Worm (Caenorhabditis elegans): ENCODE results near the gene elo-7.

Gene elo-7

ce11 chrIV:9485972-9486371 lies 43.8 kb upstream of the elo-7 start, which contains the start of gene sru-2 (continued):
- TF ChIP-seq mcd-1 (GFP tag; IDR thresholded peaks at IDR 0.05) (no peak), F33H1.4 (GFP tag; IDR thresholded peaks at IDR 0.05) (no peak), bed-1 (GFP tag; IDR thresholded peaks at IDR 0.05) (no peak)

DNA sequence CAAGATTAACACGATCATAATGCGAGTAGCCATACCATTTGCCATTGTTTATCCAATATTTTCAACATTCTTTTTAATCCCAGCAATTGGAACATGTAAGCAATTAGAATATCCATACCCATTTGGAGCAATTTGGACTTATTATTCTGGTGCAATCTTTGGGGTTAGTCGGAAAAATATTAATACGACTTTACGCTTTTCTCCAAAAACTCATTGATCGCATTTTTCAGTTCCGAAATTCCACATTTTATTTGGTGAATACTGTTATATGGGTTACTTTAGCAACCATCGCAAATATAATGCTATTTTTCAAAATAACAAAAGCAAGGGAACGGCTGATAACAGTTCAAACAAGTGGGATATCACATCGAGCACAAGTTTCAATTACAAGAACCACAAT lies 43.0 kb upstream of the elo-7 start:
- TF ChIP-seq hlh-26 (GFP tag; conservative IDR thresholded peaks at IDR 0.05) = no peak
- no peak for TF ChIP-seq repo-1 (tag; optimal IDR thresholded peaks at IDR 0.05)
- no peak for TF ChIP-seq K12H6.12 (tag; optimal IDR thresholded peaks at IDR 0.05)
- no peak for TF ChIP-seq ztf-3 (GFP tag; optimal IDR thresholded peaks at IDR 0.05)
- TF ChIP-seq mel-28 (tag; optimal IDR thresholded peaks at IDR 0.05; ENCODE audit: borderline replicate concordance) = no peak
- TF ChIP-seq T07F8.4 (tag; optimal IDR thresholded peaks at IDR 0.05) = no peak
- TF ChIP-seq hmg-20 (GFP tag; IDR thresholded peaks at IDR 0.05) = no peak
- TF ChIP-seq egrh-3 (GFP tag; IDR thresholded peaks at IDR 0.05) = no peak
- no peak for TF ChIP-seq F37B4.10 (GFP tag; IDR thresholded peaks at IDR 0.05)
- TF ChIP-seq dpl-1 (GFP tag; optimal IDR thresholded peaks at IDR 0.05) = no peak
- TF ChIP-seq tlf-1 (GFP tag; optimal IDR thresholded peaks at IDR 0.05) = no peak
- no peak for TF ChIP-seq B0019.2 (GFP tag; conservative IDR thresholded peaks at IDR 0.05)
- TF ChIP-seq somi-1 (GFP tag; optimal IDR thresholded peaks at IDR 0.05) = no peak
- TF ChIP-seq snpc-3.4 (tag; optimal IDR thresholded peaks at IDR 0.05) = no peak

DNA sequence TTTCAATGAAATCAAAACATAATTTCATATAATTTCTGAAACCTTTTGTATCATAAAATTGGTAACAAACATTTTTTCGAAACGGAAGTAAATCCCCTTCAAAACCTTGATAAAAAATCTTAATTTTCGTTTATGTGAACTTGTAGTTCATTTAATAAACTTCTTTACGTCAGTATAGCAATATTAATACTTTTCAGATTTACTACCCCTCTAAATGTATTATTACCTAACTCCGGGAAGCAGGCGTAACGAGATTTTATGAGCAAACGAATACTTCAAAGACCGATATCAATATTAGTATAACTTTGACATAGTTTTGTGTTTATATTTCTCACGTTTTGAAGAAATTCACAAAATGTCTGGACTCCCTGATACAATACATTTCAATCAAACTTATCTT lies 41.4 kb upstream of the elo-7 start, which contains the start of gene sru-1:
Gene sru-1 (plus strand): TSS at position 301 of the 400 bp plus-strand sequence.
- no peak for TF ChIP-seq attf-6 (GFP tag; IDR thresholded peaks at IDR 0.05)
- no peak for TF ChIP-seq lsl-1 (GFP tag; optimal IDR thresholded peaks at IDR 0.05)
- no peak for TF ChIP-seq F33H1.4 (GFP tag; IDR thresholded peaks at IDR 0.05)
- TF ChIP-seq sdz-38 (tag; optimal IDR thresholded peaks at IDR 0.05) = no peak
- no peak for TF ChIP-seq nhr-80 (tag; optimal IDR thresholded peaks at IDR 0.05)
- TF ChIP-seq repo-1 (tag; optimal IDR thresholded peaks at IDR 0.05) = no peak
- no peak for TF ChIP-seq hsf-1 (GFP tag; IDR thresholded peaks at IDR 0.05)

- TF ChIP-seq nfya-1 (tag; optimal IDR thresholded peaks at IDR 0.05; ENCODE audit: borderline replicate concordance, insufficient read depth) (no peak), lin-26 (GFP tag; IDR thresholded peaks at IDR 0.05) (no peak), fkh-3 (tag; optimal IDR thresholded peaks at IDR 0.05) (no peak), unc-62 (GFP tag; optimal IDR thresholded peaks at IDR 0.05) (no peak), repo-1 (tag; optimal IDR thresholded peaks at IDR 0.05) (no peak), snpc-1.3 (tag; optimal IDR thresholded peaks at IDR 0.05; ENCODE audit: insufficient read depth) (no peak), ztf-6 (GFP tag; IDR thresholded peaks at IDR 0.05) (no peak)
These were observed 39.4 kb upstream of the elo-7 start, which contains the start of gene sru-6 for ce11 chrIV:9490320-9490719. Gene sru-6, plus strand, starts transcription at chrIV:9490620.

DNA sequence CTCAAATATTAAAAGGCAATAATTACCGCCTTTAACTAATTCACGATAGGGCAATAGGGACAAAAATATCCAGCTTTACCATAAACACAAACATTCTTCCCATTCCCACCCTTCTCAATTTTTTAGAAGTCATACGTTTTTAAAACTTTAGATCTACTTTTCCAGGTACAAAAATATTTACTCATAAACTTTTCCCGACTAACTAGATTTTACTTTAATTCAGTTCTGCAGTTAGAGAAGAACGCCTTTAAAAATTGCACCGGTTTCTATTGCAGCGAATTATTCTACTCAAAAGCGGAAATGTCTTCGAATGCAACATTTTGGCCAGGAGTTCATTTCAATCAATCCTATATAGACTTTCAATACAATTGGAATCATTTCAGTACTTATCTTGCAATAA lies 33.4 kb upstream of the elo-7 start, which contains the start of gene sru-3:
Gene sru-3 (plus strand): TSS at position 301 of the 400 bp plus-strand sequence.
- no peak for TF ChIP-seq C06A6.2 (GFP tag; conservative IDR thresholded peaks at IDR 0.05)
- no peak for TF ChIP-seq dpff-1 (tag; optimal IDR thresholded peaks at IDR 0.05)
- no peak for TF ChIP-seq die-1 (tag; optimal IDR thresholded peaks at IDR 0.05)
- TF ChIP-seq ceh-79 (tag; optimal IDR thresholded peaks at IDR 0.05) = no peak
- TF ChIP-seq nhr-80 (tag; optimal IDR thresholded peaks at IDR 0.05) = no peak
- no peak for TF ChIP-seq attf-3 (GFP tag; conservative IDR thresholded peaks at IDR 0.05)
- no peak for TF ChIP-seq nhr-27 (tag; optimal IDR thresholded peaks at IDR 0.05)
- no peak for TF ChIP-seq attf-6 (GFP tag; IDR thresholded peaks at IDR 0.05)
- no peak for TF ChIP-seq F33H1.4 (GFP tag; IDR thresholded peaks at IDR 0.05)
- no peak for TF ChIP-seq Y95B8A.8 (GFP tag; IDR thresholded peaks at IDR 0.05)
- no peak for TF ChIP-seq lag-1 (GFP tag; IDR thresholded peaks at IDR 0.05)
- no peak for TF ChIP-seq sea-2 (GFP tag; IDR thresholded peaks at IDR 0.05)

Data from whole organism, young adult.